Worm (Caenorhabditis elegans) whole organism, midembryonic: ENCODE data around the gene aak-2.

Experiments used
- cog-1 ChIP-seq: sonication (generic microtip); optimal IDR thresholded peaks from 2 replicates; lab custom pipeline; 2016; ENCODE audit warnings: missing genetic modification characterization, missing compliant biosample characterization
- flt-1 ChIP-seq: fragments of 200-800 bp; sonication (Bioruptor generic); IDR thresholded peaks from 2 replicates; pipeline ENCODE4 v1.3.6; 2022; ENCODE audit warnings: missing genetic modification characterization, missing compliant biosample characterization
- ref-1 ChIP-seq: fragments of 200-800 bp; sonication (Bioruptor generic); conservative IDR thresholded peaks from 2 replicates; pipeline ENCODE4 v1.3.6; 2022; ENCODE audit warnings: missing genetic modification reagents, missing genetic modification characterization, missing compliant biosample characterization
- tab-1 ChIP-seq: fragments of 200-800 bp; sonication (Bioruptor generic); IDR thresholded peaks from 2 replicates; pipeline ENCODE4 v1.3.6; 2022; ENCODE audit warnings: missing genetic modification characterization, missing compliant biosample characterization
- ztf-23 ChIP-seq: fragments of 200-800 bp; sonication (Bioruptor generic); IDR thresholded peaks from 2 replicates; pipeline ENCODE4 v1.3.6; 2022; ENCODE audit warnings: missing genetic modification reagents, missing genetic modification characterization, missing compliant biosample characterization
- ztf-29 ChIP-seq: fragments of 200-800 bp; sonication (Bioruptor generic); IDR thresholded peaks from 2 replicates; pipeline ENCODE4 v1.3.6; 2022; ENCODE audit warnings: missing genetic modification reagents, missing genetic modification characterization, missing compliant biosample characterization

DNA sequence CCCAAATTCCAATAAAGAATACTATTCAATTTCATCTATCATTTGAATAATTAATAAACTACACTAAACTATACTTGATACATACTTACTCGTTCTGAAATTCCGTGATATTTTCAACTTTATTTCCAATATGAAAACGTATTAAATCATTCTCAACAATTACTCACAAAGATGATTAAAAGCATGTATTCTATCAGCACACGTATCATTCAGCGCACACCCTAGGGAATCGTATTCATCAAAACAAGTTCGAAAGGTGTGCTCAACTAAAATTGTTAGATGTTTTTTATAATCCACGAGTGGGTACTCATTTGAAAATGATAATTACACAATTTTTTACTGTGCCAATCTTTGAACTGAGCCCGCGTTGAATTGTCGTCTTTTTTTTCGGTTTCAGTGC is 33.4 kb upstream of the aak-2 start, which contains the start of gene C10E2.1:
- TF ChIP-seq cog-1 (no peak), ztf-23 (GFP tag; lab: Robert Waterston, UW) (no peak), ref-1 (GFP tag; lab: Robert Waterston, UW) (no peak), flt-1 (GFP tag; lab: Robert Waterston, UW) (no peak), tab-1 (GFP tag; lab: Robert Waterston, UW) (no peak), ztf-29 (no peak)
